Fruit fly (Drosophila melanogaster): ENCODE data around the gene CG10077.

DNA sequence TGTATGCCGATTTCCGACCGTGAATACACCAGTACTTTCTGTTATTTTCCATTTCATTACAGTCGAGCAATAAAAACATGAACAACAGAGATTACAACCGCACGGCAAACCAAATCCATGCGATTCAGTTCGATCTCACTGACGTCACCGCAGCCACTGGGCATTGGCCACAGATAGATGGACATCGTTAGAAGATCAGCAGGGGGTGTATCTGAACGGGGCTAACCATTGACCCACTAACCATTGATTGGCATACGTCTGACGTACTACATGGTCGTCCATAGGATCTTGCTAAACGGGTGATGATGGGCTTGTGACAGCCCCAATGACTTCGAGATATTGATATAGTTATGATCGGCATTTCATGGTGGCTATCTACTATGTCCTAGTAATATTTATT lies 41.9 kb downstream of the CG10077 start:
- TF ChIP-seq Dfd (GFP tag; optimal IDR thresholded peaks at IDR 0.05) (no peak), Mio (GFP tag; optimal IDR thresholded peaks at IDR 0.05) (no peak), h (GFP tag; optimal IDR thresholded peaks at IDR 0.05) (no peak), HLH106 (tag; optimal IDR thresholded peaks at IDR 0.05) (no peak), br (GFP tag; optimal IDR thresholded peaks at IDR 0.05) (no peak), N (GFP tag; optimal IDR thresholded peaks at IDR 0.05) (no peak)

Data from whole organism, wandering third instar larva.